Fruit fly (Drosophila melanogaster) whole organism, embryonic: ENCODE results near the gene CG13623.

Experiments
- B-H2 ChIP-seq: fragments of 200-800 bp; sonication (Bioruptor generic); optimal IDR thresholded peaks from 2 replicates; lab custom pipeline; 2018; ENCODE audit warnings: missing biosample characterization, mild to moderate bottlenecking, missing genetic modification characterization
- CG10209 ChIP-seq: fragments of 200-800 bp; sonication (Bioruptor generic); optimal IDR thresholded peaks from 3 replicates; lab custom pipeline; 2017; ENCODE audit warnings: missing biosample characterization, mild to moderate bottlenecking, missing genetic modification characterization, missing genetic modification reagents
- CG10959 ChIP-seq: fragments of 200-800 bp; sonication (Bioruptor generic); IDR thresholded peaks from 2 replicates; pipeline ENCODE4 v1.3.6; 2022; ENCODE audit warnings: missing biosample characterization, missing genetic modification characterization
- CG11456 ChIP-seq: fragments of 200-800 bp; sonication (Bioruptor generic); IDR thresholded peaks from 3 replicates; pipeline ENCODE4 v1.3.6; 2022; ENCODE audit warnings: missing biosample characterization, missing genetic modification characterization
- CG11504 ChIP-seq: fragments of 200-800 bp; sonication (Bioruptor generic); optimal IDR thresholded peaks from 3 replicates; lab custom pipeline; 2019; ENCODE audit warnings: missing biosample characterization, mild to moderate bottlenecking, missing genetic modification characterization, moderate library complexity
- CG11560 ChIP-seq: fragments of 200-800 bp; sonication (Bioruptor generic); IDR thresholded peaks from 3 replicates; pipeline ENCODE4 v1.3.6; 2022; ENCODE audit warnings: missing biosample characterization, missing genetic modification characterization
- CG12219 ChIP-seq: fragments of 200-800 bp; sonication (Bioruptor generic); optimal IDR thresholded peaks from 3 replicates; lab custom pipeline; 2018; ENCODE audit warnings: missing biosample characterization, mild to moderate bottlenecking, missing genetic modification characterization
- CG13287 ChIP-seq: fragments of 200-800 bp; sonication (Bioruptor generic); IDR thresholded peaks from 2 replicates; pipeline ENCODE4 v1.3.6; 2022; ENCODE audit warnings: missing biosample characterization, missing genetic modification characterization; ENCODE audit not compliant: partially characterized antibody
- CG13894 ChIP-seq: fragments of 200-800 bp; sonication (Bioruptor generic); optimal IDR thresholded peaks from 3 replicates; lab custom pipeline; 2018; ENCODE audit warnings: missing biosample characterization, mild to moderate bottlenecking, missing genetic modification characterization, moderate library complexity
- CG16813 ChIP-seq: fragments of 200-800 bp; sonication (Bioruptor generic); IDR thresholded peaks from 3 replicates; pipeline ENCODE4 v1.3.6; 2022; ENCODE audit warnings: missing biosample characterization, missing genetic modification characterization; ENCODE audit not compliant: partially characterized antibody
- CG17359 ChIP-seq: fragments of 200-800 bp; sonication (Bioruptor generic); optimal IDR thresholded peaks from 3 replicates; lab custom pipeline; 2018; ENCODE audit warnings: missing biosample characterization, mild to moderate bottlenecking, missing genetic modification characterization, moderate library complexity
- CG18599 ChIP-seq: fragments of 200-800 bp; sonication (Bioruptor generic); optimal IDR thresholded peaks from 3 replicates; lab custom pipeline; 2017; ENCODE audit warnings: missing biosample characterization, missing genetic modification characterization, mild to moderate bottlenecking, moderate library complexity, missing genetic modification reagents
- CG30403 ChIP-seq: fragments of 200-800 bp; sonication (Bioruptor generic); optimal IDR thresholded peaks from 3 replicates; lab custom pipeline; 2016; ENCODE audit warnings: missing biosample characterization, missing genetic modification characterization
- CG4707 ChIP-seq: fragments of 200-800 bp; sonication (Bioruptor generic); optimal IDR thresholded peaks from 2 replicates; lab custom pipeline; 2018; ENCODE audit warnings: missing biosample characterization, mild to moderate bottlenecking, missing genetic modification characterization, moderate library complexity
- CG7745 ChIP-seq: fragments of 200-800 bp; sonication (Bioruptor generic); optimal IDR thresholded peaks from 2 replicates; lab custom pipeline; 2018; ENCODE audit warnings: missing biosample characterization, mild to moderate bottlenecking, missing genetic modification characterization, moderate library complexity
- CG7987 ChIP-seq: fragments of 200-800 bp; sonication (Bioruptor generic); optimal IDR thresholded peaks from 2 replicates; lab custom pipeline; 2018; ENCODE audit warnings: missing biosample characterization, mild to moderate bottlenecking, missing genetic modification characterization, moderate library complexity
- CTCF ChIP-seq: fragments of 200-800 bp; sonication (Bioruptor generic); optimal IDR thresholded peaks from 2 replicates; lab custom pipeline; 2017; ENCODE audit warnings: missing biosample characterization, mild to moderate bottlenecking, missing genetic modification characterization, moderate library complexity
- Dp ChIP-seq: fragments of 200-800 bp; sonication (Bioruptor generic); optimal IDR thresholded peaks from 2 replicates; lab custom pipeline; 2018; ENCODE audit warnings: missing biosample characterization, mild to moderate bottlenecking, missing genetic modification characterization, moderate library complexity
- Eip74EF ChIP-seq, 2 experiments: fragments of 200-800 bp in 1 of 2; fragments of >200 bp in 1 of 2; sonication (Bioruptor generic) in 1 of 2; optimal IDR thresholded peaks; 2 replicates each; lab custom pipeline; 2017 to 2019; ENCODE audit warnings: missing biosample characterization in 2 of 2, missing genetic modification characterization in 2 of 2, mild to moderate bottlenecking in 1 of 2, moderate library complexity in 1 of 2
- Gug ChIP-seq: fragments of 200-800 bp; sonication (Bioruptor generic); IDR thresholded peaks from 4 replicates; pipeline ENCODE4 v1.3.6; 2022; ENCODE audit warnings: missing biosample characterization, missing genetic modification characterization
- H2.0 ChIP-seq: fragments of 200-800 bp; sonication (Bioruptor generic); IDR thresholded peaks from 2 replicates; pipeline ENCODE4 v1.3.6; 2022; ENCODE audit warnings: missing biosample characterization, missing genetic modification characterization
- Jarid2 ChIP-seq: fragments of 200-800 bp; sonication (Bioruptor generic); optimal IDR thresholded peaks from 3 replicates; lab custom pipeline; 2017; ENCODE audit warnings: mild to moderate bottlenecking, missing biosample characterization, missing genetic modification reagents, missing genetic modification characterization
- Lhr ChIP-seq: fragments of 200-800 bp; sonication (Bioruptor generic); optimal IDR thresholded peaks from 3 replicates; lab custom pipeline; 2017; ENCODE audit warnings: mild to moderate bottlenecking, missing biosample characterization, missing genetic modification reagents, missing genetic modification characterization
- Nf-YA ChIP-seq: fragments of 200-800 bp; sonication (Bioruptor generic); IDR thresholded peaks from 2 replicates; pipeline ENCODE4 v1.3.6; 2022; ENCODE audit warnings: missing biosample characterization, missing genetic modification characterization
- Nf-YC ChIP-seq: fragments of 200-800 bp; optimal IDR thresholded peaks from 3 replicates; lab custom pipeline; 2019; ENCODE audit warnings: missing biosample characterization, mild to moderate bottlenecking, missing genetic modification characterization, moderate library complexity
- Oaz ChIP-seq: fragments of 200-800 bp; sonication (Bioruptor generic); IDR thresholded peaks from 2 replicates; pipeline ENCODE4 v1.3.6; 2022; ENCODE audit warnings: missing biosample characterization, missing genetic modification characterization
- Optix ChIP-seq: fragments of 200-800 bp; sonication (Bioruptor generic); IDR thresholded peaks from 3 replicates; pipeline ENCODE4 v1.3.6; 2022; ENCODE audit warnings: missing biosample characterization, missing genetic modification characterization
- Ptx1 ChIP-seq: fragments of 200-800 bp; sonication (Bioruptor generic); IDR thresholded peaks from 2 replicates; pipeline ENCODE4 v1.3.6; 2022; ENCODE audit warnings: missing biosample characterization, missing genetic modification characterization
- Tbp ChIP-seq: fragments of >200 bp; optimal IDR thresholded peaks from 2 replicates; lab custom pipeline; 2018; ENCODE audit warnings: missing biosample characterization, missing genetic modification characterization
- ab ChIP-seq: fragments of 200-800 bp; sonication (Bioruptor generic); optimal IDR thresholded peaks from 2 replicates; lab custom pipeline; 2016; ENCODE audit warnings: missing biosample characterization, missing genetic modification characterization
- da ChIP-seq: fragments of 200-800 bp; sonication (Bioruptor generic); optimal IDR thresholded peaks from 2 replicates; lab custom pipeline; 2016; ENCODE audit warnings: missing biosample characterization, missing genetic modification characterization
- disco-r ChIP-seq: fragments of 200-800 bp; sonication (Bioruptor generic); optimal IDR thresholded peaks from 2 replicates; lab custom pipeline; 2016; ENCODE audit warnings: missing biosample characterization, missing genetic modification characterization
- fd102C ChIP-seq: fragments of 200-800 bp; sonication (Bioruptor generic); optimal IDR thresholded peaks from 2 replicates; lab custom pipeline; 2018; ENCODE audit warnings: missing biosample characterization, mild to moderate bottlenecking, missing genetic modification characterization, moderate library complexity
- grn ChIP-seq: fragments of 200-800 bp; sonication (Bioruptor generic); optimal IDR thresholded peaks from 3 replicates; lab custom pipeline; 2017; ENCODE audit warnings: missing biosample characterization, missing genetic modification characterization
- hbn ChIP-seq: fragments of 200-800 bp; sonication (Bioruptor generic); IDR thresholded peaks from 2 replicates; pipeline ENCODE4 v1.3.6; 2022; ENCODE audit warnings: missing biosample characterization, missing genetic modification characterization; ENCODE audit not compliant: partially characterized antibody
- her ChIP-seq: fragments of 200-800 bp; sonication (Bioruptor generic); optimal IDR thresholded peaks from 2 replicates; lab custom pipeline; 2016; ENCODE audit warnings: missing biosample characterization, missing genetic modification characterization
- hkb ChIP-seq, 2 experiments: fragments of 200-800 bp in 1 of 2; fragments of >200 bp in 1 of 2; sonication (Bioruptor generic) in 1 of 2; IDR thresholded peaks in 1 of 2; optimal IDR thresholded peaks in 1 of 2; 2 replicates each; pipeline versions ENCODE4 v1.3.6 to Lab custom; 2017 to 2022; ENCODE audit warnings: missing biosample characterization in 1 of 2, missing genetic modification characterization in 1 of 2
- insv ChIP-seq, 2 experiments: fragments of 200-800 bp; sonication (Bioruptor generic); optimal IDR thresholded peaks; 3 replicates each; lab custom pipeline; 2016 to 2018; ENCODE audit warnings: missing biosample characterization in 2 of 2, missing genetic modification characterization in 2 of 2
- jumu ChIP-seq: fragments of 200-800 bp; sonication (Bioruptor generic); optimal IDR thresholded peaks from 3 replicates; lab custom pipeline; 2016; ENCODE audit warnings: missing biosample characterization, missing genetic modification characterization
- kni ChIP-seq: fragments of 200-800 bp; sonication (Bioruptor generic); optimal IDR thresholded peaks from 3 replicates; lab custom pipeline; 2017; ENCODE audit warnings: mild to moderate bottlenecking, missing biosample characterization, missing genetic modification reagents, missing genetic modification characterization
- nau ChIP-seq: fragments of 200-800 bp; sonication (Bioruptor generic); optimal IDR thresholded peaks from 3 replicates; lab custom pipeline; 2017; ENCODE audit warnings: missing biosample characterization, mild to moderate bottlenecking, missing genetic modification characterization, missing genetic modification reagents
- pros ChIP-seq: fragments of 200-800 bp; sonication (Bioruptor generic); optimal IDR thresholded peaks from 3 replicates; lab custom pipeline; 2019; ENCODE audit warnings: missing biosample characterization, mild to moderate bottlenecking, missing genetic modification characterization, moderate library complexity
- sima ChIP-seq: fragments of 200-800 bp; sonication (Bioruptor generic); optimal IDR thresholded peaks from 2 replicates; lab custom pipeline; 2016; ENCODE audit warnings: missing biosample characterization, missing genetic modification characterization
- slbo ChIP-seq: fragments of 200-800 bp; sonication (Bioruptor generic); IDR thresholded peaks from 2 replicates; pipeline ENCODE4 v1.3.6; 2022; ENCODE audit warnings: missing biosample characterization, missing genetic modification characterization
- slp2 ChIP-seq: fragments of 200-800 bp; sonication (Bioruptor generic); optimal IDR thresholded peaks from 2 replicates; lab custom pipeline; 2016; ENCODE audit warnings: missing biosample characterization, missing genetic modification characterization
- tap ChIP-seq: fragments of 200-800 bp; optimal IDR thresholded peaks from 3 replicates; lab custom pipeline; 2019; ENCODE audit warnings: missing biosample characterization, mild to moderate bottlenecking, missing genetic modification characterization, moderate library complexity
- tio ChIP-seq: fragments of 200-800 bp; sonication (Bioruptor generic); optimal IDR thresholded peaks from 2 replicates; lab custom pipeline; 2017; ENCODE audit warnings: missing biosample characterization, missing genetic modification characterization, inconsistent platforms
- unpg ChIP-seq: fragments of 200-800 bp; sonication (Bioruptor generic); optimal IDR thresholded peaks from 3 replicates; lab custom pipeline; 2018; ENCODE audit warnings: missing biosample characterization, mild to moderate bottlenecking, missing genetic modification characterization, moderate library complexity
- wek ChIP-seq: fragments of 200-800 bp; sonication (Bioruptor generic); optimal IDR thresholded peaks from 3 replicates; lab custom pipeline; 2018; ENCODE audit warnings: missing biosample characterization, mild to moderate bottlenecking, missing genetic modification characterization, moderate library complexity
- zen ChIP-seq: fragments of 200-800 bp; sonication (Bioruptor generic); optimal IDR thresholded peaks from 3 replicates; lab custom pipeline; 2018; ENCODE audit warnings: missing biosample characterization, mild to moderate bottlenecking, missing genetic modification characterization, moderate library complexity

Gene CG13623

DNA sequence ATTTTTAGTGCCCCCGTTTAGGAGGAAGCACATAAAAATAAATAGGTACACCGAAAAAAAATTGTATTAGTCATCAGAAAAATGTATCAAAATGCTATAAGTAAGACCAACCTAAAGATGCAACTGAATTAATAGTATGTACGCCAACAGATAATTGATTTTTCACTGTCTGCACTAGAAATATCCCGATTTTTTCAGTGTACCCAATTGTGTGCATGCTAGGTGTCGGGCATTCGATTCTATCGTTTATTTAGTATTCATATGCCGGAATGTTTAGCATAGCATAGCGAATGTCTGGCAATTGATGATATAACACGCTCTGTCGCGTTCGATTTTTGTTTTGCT is 37.0 kb upstream of the CG13623 start (continued):
- TF ChIP-seq pros (GFP tag; lab: Kevin White, UChicago): no peak
- TF ChIP-seq CG11456 (GFP tag; lab: Robert Waterston, UW): peak; percentile 90
- peak; percentile 66 for TF ChIP-seq Nf-YC
- TF ChIP-seq CG13287: no peak
- no peak for TF ChIP-seq kni
- TF ChIP-seq jumu (GFP tag; lab: Kevin White, UChicago): peak; percentile 90
- peak; percentile 82 for TF ChIP-seq CG17359 (tag; lab: Kevin White, UChicago)
- TF ChIP-seq H2.0: peak; percentile 82
- peak; percentile 40 for TF ChIP-seq grn (GFP tag; lab: Kevin White, UChicago)
- peak; percentile 21 for TF ChIP-seq fd102C (GFP tag; lab: Kevin White, UChicago)
- TF ChIP-seq wek (GFP tag; lab: Kevin White, UChicago): peak; percentile 64
- peak; percentile 92 for TF ChIP-seq slbo (GFP tag; lab: Robert Waterston, UW)
- peak; percentile 75 for TF ChIP-seq nau (GFP tag; lab: Kevin White, UChicago)
- TF ChIP-seq CG18599: peak; percentile 85
- TF ChIP-seq Eip74EF (GFP tag; optimal IDR thresholded peaks at IDR 0.05; lab: Kevin White, UChicago): peak in 1 of 2 experiments; percentile 84
- peak; percentile 88 for TF ChIP-seq Gug (GFP tag; lab: Robert Waterston, UW)
- TF ChIP-seq sima (GFP tag; lab: Kevin White, UChicago): peak; percentile 45
- peak; percentile 85 for TF ChIP-seq tap (tag; lab: Kevin White, UChicago)
- TF ChIP-seq hbn (GFP tag; lab: Robert Waterston, UW): no peak
- no peak for TF ChIP-seq B-H2 (GFP tag; lab: Kevin White, UChicago)
- no peak for TF ChIP-seq Tbp (GFP tag; lab: Kevin White, UChicago)
- peak; percentile 90 for TF ChIP-seq ab (GFP tag; lab: Kevin White, UChicago)
- no peak for TF ChIP-seq hkb (optimal IDR thresholded peaks at IDR 0.05; lab: Kevin White, UChicago)
- peak; percentile 94 for TF ChIP-seq hkb (GFP tag; IDR thresholded peaks at IDR 0.05; lab: Robert Waterston, UW)
- peak; percentile 59; the same call in 2 of the 3 replicates for TF ChIP-seq Optix (GFP tag; lab: Robert Waterston, UW)
- TF ChIP-seq Dp (GFP tag; lab: Kevin White, UChicago): no peak
- peak; percentile 85 for TF ChIP-seq disco-r (GFP tag; lab: Kevin White, UChicago)
- peak; percentile 68 for TF ChIP-seq da
- peak; percentile 88 for TF ChIP-seq CG11504 (tag; lab: Kevin White, UChicago)
- peak; percentile 88 for TF ChIP-seq CG10209
- peak; percentile 57 for TF ChIP-seq zen (tag; lab: Kevin White, UChicago)
- peak; percentile 88 for TF ChIP-seq Nf-YA (GFP tag; lab: Robert Waterston, UW)
- peak; percentile 79 for TF ChIP-seq slp2 (GFP tag; lab: Kevin White, UChicago)
- peak; percentile 76 for TF ChIP-seq CG13894 (tag; lab: Kevin White, UChicago)
- peak; percentile 89 for TF ChIP-seq her (GFP tag; lab: Kevin White, UChicago)
- TF ChIP-seq CG4707 (GFP tag; lab: Kevin White, UChicago): peak; percentile 68
- peak; percentile 82 for TF ChIP-seq tio (GFP tag; lab: Kevin White, UChicago)
- TF ChIP-seq CG30403: peak; percentile 91
- peak; percentile 80 for TF ChIP-seq Oaz
- peak; percentile 38 for TF ChIP-seq Lhr (GFP tag; lab: Kevin White, UChicago)
- TF ChIP-seq CG16813: no peak
- peak; percentile 68 for TF ChIP-seq CG10959 (GFP tag; lab: Robert Waterston, UW)
- TF ChIP-seq Ptx1 (GFP tag; lab: Robert Waterston, UW): peak; percentile 93
- TF ChIP-seq CG12219 (GFP tag; lab: Kevin White, UChicago): peak; percentile 87
- peak; percentile 28 for TF ChIP-seq CTCF (GFP tag; lab: Kevin White, UChicago)
- TF ChIP-seq CG11560: no peak
- peak; percentile 59 for TF ChIP-seq Jarid2 (GFP tag; lab: Kevin White, UChicago)
- no peak for TF ChIP-seq CG7745 (tag; lab: Kevin White, UChicago)
- peak; percentile 90 for TF ChIP-seq unpg
- TF ChIP-seq CG7987 (GFP tag; lab: Kevin White, UChicago): peak; percentile 61
- no peak for TF ChIP-seq insv (GFP tag; optimal IDR thresholded peaks at IDR 0.05; lab: Kevin White, UChicago)
